Fruit fly (Drosophila melanogaster) whole organism: ENCODE results near the gene Ir68a.

ENCODE experiments used
- CG8478 ChIP-seq: fragments of >200 bp; optimal IDR thresholded peaks from 2 replicates; lab custom pipeline; 2018; ENCODE audit warnings: inconsistent platforms
- pan ChIP-seq: fragments of >200 bp; optimal IDR thresholded peaks from 2 replicates; lab custom pipeline; 2017

dm6 chr3L:11198375-11198774 is 37.6 kb downstream of the Ir68a start:
- TF ChIP-seq CG8478 = no peak
- TF ChIP-seq pan (lab: Kevin White, UChicago) = no peak
